Fruit fly (Drosophila melanogaster) whole organism, prepupa: ENCODE results near the gene rogdi.

Source experiments
- CG11294 ChIP-seq: fragments of 200-800 bp; sonication (Bioruptor generic); IDR thresholded peaks from 2 replicates; pipeline ENCODE4 v1.3.6; 2022; ENCODE audit warnings: missing biosample characterization, missing genetic modification characterization
- CG3032 ChIP-seq: fragments of 200-800 bp; optimal IDR thresholded peaks from 2 replicates; lab custom pipeline; 2019; ENCODE audit warnings: missing biosample characterization, mild to moderate bottlenecking, missing genetic modification characterization, moderate library complexity
- CG6163 ChIP-seq: fragments of 200-800 bp; sonication (Bioruptor generic); IDR thresholded peaks from 3 replicates; pipeline ENCODE4 v1.3.6; 2022; ENCODE audit warnings: missing biosample characterization, missing genetic modification characterization
- Ets21C ChIP-seq: fragments of 200-800 bp; sonication (Bioruptor generic); optimal IDR thresholded peaks from 3 replicates; lab custom pipeline; 2016; ENCODE audit warnings: missing biosample characterization, missing genetic modification characterization
- Hr39 ChIP-seq: fragments of 200-800 bp; sonication (Bioruptor generic); optimal IDR thresholded peaks from 2 replicates; lab custom pipeline; 2016; ENCODE audit warnings: missing biosample characterization, missing genetic modification characterization
- Lpt ChIP-seq: fragments of 200-800 bp; sonication (Bioruptor generic); optimal IDR thresholded peaks from 3 replicates; lab custom pipeline; 2016; ENCODE audit warnings: missing biosample characterization, missing genetic modification characterization
- Sox102F ChIP-seq: fragments of 200-800 bp; sonication (Bioruptor generic); optimal IDR thresholded peaks from 2 replicates; lab custom pipeline; 2016; ENCODE audit warnings: missing biosample characterization, mild to moderate bottlenecking, missing genetic modification characterization
- dac ChIP-seq: fragments of 200-800 bp; sonication (Bioruptor generic); optimal IDR thresholded peaks from 2 replicates; lab custom pipeline; 2017; ENCODE audit warnings: missing biosample characterization, mild to moderate bottlenecking, missing genetic modification characterization

DNA sequence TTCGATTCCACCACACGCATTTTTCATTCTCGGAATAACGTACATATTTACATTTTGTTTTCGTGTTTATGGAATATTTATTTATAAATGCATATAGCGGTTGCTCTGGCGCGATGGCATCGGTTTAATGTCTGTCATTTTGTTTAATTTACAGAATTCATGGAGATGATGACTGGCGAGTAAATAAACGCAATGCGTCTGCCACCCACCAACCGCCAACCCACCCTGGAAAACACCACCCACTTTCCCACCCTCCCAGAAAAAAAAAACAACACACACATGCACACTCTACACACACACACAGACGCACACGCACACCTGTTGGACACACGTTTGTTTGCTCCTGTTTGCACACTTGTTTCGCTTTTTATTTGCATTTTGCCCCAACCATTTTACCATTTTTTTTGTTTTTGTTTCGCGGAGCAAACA, 1.5 kb upstream of the rogdi start:
- TF ChIP-seq Hr39 (GFP tag; lab: Kevin White, UChicago) (no peak), Ets21C (GFP tag; lab: Kevin White, UChicago) (no peak), Lpt (GFP tag; lab: Kevin White, UChicago) (no peak), CG3032 (tag; lab: Kevin White, UChicago) (no peak), CG11294 (GFP tag; lab: Robert Waterston, UW) (no peak), Sox102F (no peak), CG6163 (GFP tag; lab: Robert Waterston, UW) (no peak; the same call in 2 of the 3 replicates), dac (no peak)
